Fruit fly (Drosophila melanogaster) whole organism, prepupa: Measurements from ENCODE around the gene Inx7.
A peak's percentile ranks its signal among the peaks of the same experiment; 100 is the strongest.

Experiments used
- CG10631 ChIP-seq: fragments of 200-800 bp; sonication (Bioruptor generic); optimal IDR thresholded peaks from 2 replicates; lab custom pipeline; 2016; ENCODE audit warnings: missing biosample characterization, missing genetic modification characterization
- CG10669 ChIP-seq: fragments of 200-800 bp; sonication (Bioruptor generic); optimal IDR thresholded peaks from 3 replicates; lab custom pipeline; 2018; ENCODE audit warnings: missing biosample characterization, mild to moderate bottlenecking, missing genetic modification characterization, moderate library complexity
- CG11294 ChIP-seq: fragments of 200-800 bp; sonication (Bioruptor generic); IDR thresholded peaks from 2 replicates; pipeline ENCODE4 v1.3.6; 2022; ENCODE audit warnings: missing biosample characterization, missing genetic modification characterization
- CG11762 ChIP-seq: fragments of 200-800 bp; sonication (Bioruptor generic); optimal IDR thresholded peaks from 3 replicates; lab custom pipeline; 2016; ENCODE audit warnings: missing biosample characterization, missing genetic modification characterization; ENCODE audit not compliant: insufficient read depth
- CG11902 ChIP-seq: fragments of 200-800 bp; sonication (Bioruptor generic); optimal IDR thresholded peaks from 3 replicates; lab custom pipeline; 2016; ENCODE audit warnings: missing biosample characterization, missing genetic modification characterization
- CG15336 ChIP-seq: fragments of 200-800 bp; sonication (Bioruptor generic); IDR thresholded peaks from 2 replicates; pipeline ENCODE4 v1.3.6; 2022; ENCODE audit warnings: missing biosample characterization, missing genetic modification characterization
- CG1621 ChIP-seq: fragments of 200-800 bp; sonication (Bioruptor generic); optimal IDR thresholded peaks from 3 replicates; lab custom pipeline; 2018; ENCODE audit warnings: missing biosample characterization, mild to moderate bottlenecking, missing genetic modification characterization
- CG31627 ChIP-seq: fragments of 200-800 bp; sonication (Bioruptor generic); optimal IDR thresholded peaks from 3 replicates; lab custom pipeline; 2016; ENCODE audit warnings: missing biosample characterization, missing genetic modification characterization
- CG34406 ChIP-seq: fragments of 200-800 bp; sonication (Bioruptor generic); optimal IDR thresholded peaks from 3 replicates; lab custom pipeline; 2016; ENCODE audit warnings: missing biosample characterization, missing genetic modification characterization
- CG3919 ChIP-seq: fragments of 200-800 bp; sonication (Bioruptor generic); optimal IDR thresholded peaks from 3 replicates; lab custom pipeline; 2016; ENCODE audit warnings: missing biosample characterization, missing genetic modification characterization
- CG4318 ChIP-seq: fragments of 200-800 bp; sonication (Bioruptor generic); optimal IDR thresholded peaks from 3 replicates; lab custom pipeline; 2017; ENCODE audit warnings: missing biosample characterization, mild to moderate bottlenecking, missing genetic modification characterization
- CG6163 ChIP-seq: fragments of 200-800 bp; sonication (Bioruptor generic); IDR thresholded peaks from 3 replicates; pipeline ENCODE4 v1.3.6; 2022; ENCODE audit warnings: missing biosample characterization, missing genetic modification characterization
- CG6276 ChIP-seq: fragments of 200-800 bp; sonication (Bioruptor generic); optimal IDR thresholded peaks from 2 replicates; lab custom pipeline; 2017; ENCODE audit warnings: missing biosample characterization, mild to moderate bottlenecking, missing genetic modification characterization
- CG6792 ChIP-seq: fragments of 200-800 bp; sonication (Bioruptor generic); optimal IDR thresholded peaks from 3 replicates; lab custom pipeline; 2016; ENCODE audit warnings: missing biosample characterization, missing genetic modification characterization
- CG6808 ChIP-seq: fragments of 200-800 bp; sonication (Bioruptor generic); optimal IDR thresholded peaks from 3 replicates; lab custom pipeline; 2017; ENCODE audit warnings: missing biosample characterization, missing genetic modification characterization, mild to moderate bottlenecking, moderate library complexity, missing genetic modification reagents
- CG6854 ChIP-seq: fragments of 200-800 bp; sonication (Bioruptor generic); optimal IDR thresholded peaks from 2 replicates; lab custom pipeline; 2017; ENCODE audit warnings: missing biosample characterization, mild to moderate bottlenecking, missing genetic modification characterization
- CG7368 ChIP-seq: fragments of 200-800 bp; sonication (Bioruptor generic); optimal IDR thresholded peaks from 3 replicates; lab custom pipeline; 2016; ENCODE audit warnings: missing biosample characterization, missing genetic modification characterization
- CG8119 ChIP-seq: fragments of 200-800 bp; sonication (Bioruptor generic); IDR thresholded peaks from 3 replicates; pipeline ENCODE4 v1.3.6; 2022; ENCODE audit warnings: missing biosample characterization, missing genetic modification characterization
- Eip75B ChIP-seq: fragments of 200-800 bp; sonication (Bioruptor generic); optimal IDR thresholded peaks from 3 replicates; lab custom pipeline; 2016; ENCODE audit warnings: missing biosample characterization, missing genetic modification characterization
- Eip78C ChIP-seq: fragments of 200-800 bp; sonication (Bioruptor generic); peaks from one replicate; lab custom pipeline; 2016; ENCODE audit warnings: missing biosample characterization, missing genetic modification characterization
- Eip93F ChIP-seq: fragments of 200-800 bp; sonication (Bioruptor generic); optimal IDR thresholded peaks from 2 replicates; lab custom pipeline; 2016; ENCODE audit warnings: missing biosample characterization, mild to moderate bottlenecking, missing genetic modification characterization
- Ets96B ChIP-seq: fragments of 200-800 bp; optimal IDR thresholded peaks from 2 replicates; lab custom pipeline; 2019; ENCODE audit warnings: missing biosample characterization, mild to moderate bottlenecking, missing genetic modification characterization, moderate library complexity
- Gug ChIP-seq: fragments of 200-800 bp; sonication (Bioruptor generic); IDR thresholded peaks from 2 replicates; pipeline ENCODE4 v1.3.6; 2022; ENCODE audit warnings: missing biosample characterization, missing genetic modification characterization
- Hr38 ChIP-seq: sonication (Bioruptor generic); optimal IDR thresholded peaks from 2 replicates; lab custom pipeline; 2016; ENCODE audit warnings: missing biosample characterization, missing genetic modification characterization
- Hr4 ChIP-seq: fragments of 200-800 bp; sonication (Bioruptor generic); optimal IDR thresholded peaks from 3 replicates; lab custom pipeline; 2016; ENCODE audit warnings: missing biosample characterization, missing genetic modification characterization
- Lpt ChIP-seq: fragments of 200-800 bp; sonication (Bioruptor generic); optimal IDR thresholded peaks from 3 replicates; lab custom pipeline; 2016; ENCODE audit warnings: missing biosample characterization, missing genetic modification characterization
- Met ChIP-seq: fragments of 200-800 bp; sonication (Bioruptor generic); optimal IDR thresholded peaks from 3 replicates; lab custom pipeline; 2016; ENCODE audit warnings: missing biosample characterization, missing genetic modification characterization
- Smox ChIP-seq: fragments of 200-800 bp; sonication (Bioruptor generic); optimal IDR thresholded peaks from 3 replicates; lab custom pipeline; 2016; ENCODE audit warnings: missing biosample characterization, missing genetic modification characterization
- Sox102F ChIP-seq: fragments of 200-800 bp; sonication (Bioruptor generic); optimal IDR thresholded peaks from 2 replicates; lab custom pipeline; 2016; ENCODE audit warnings: missing biosample characterization, mild to moderate bottlenecking, missing genetic modification characterization
- Sox14 ChIP-seq: fragments of 200-800 bp; sonication (Bioruptor generic); optimal IDR thresholded peaks from 3 replicates; lab custom pipeline; 2016; ENCODE audit warnings: missing biosample characterization, missing genetic modification characterization
- Sox15 ChIP-seq: fragments of 200-800 bp; sonication (Bioruptor generic); optimal IDR thresholded peaks from 3 replicates; lab custom pipeline; 2016; ENCODE audit warnings: missing biosample characterization, missing genetic modification characterization
- achi ChIP-seq: fragments of 200-800 bp; sonication (Bioruptor generic); optimal IDR thresholded peaks from 3 replicates; lab custom pipeline; 2016; ENCODE audit warnings: missing biosample characterization, missing genetic modification characterization
- acj6 ChIP-seq: fragments of 200-800 bp; sonication (Bioruptor generic); optimal IDR thresholded peaks from 3 replicates; lab custom pipeline; 2016; ENCODE audit warnings: missing biosample characterization, missing genetic modification characterization
- cyc ChIP-seq: fragments of 200-800 bp; sonication (Bioruptor generic); optimal IDR thresholded peaks from 3 replicates; lab custom pipeline; 2016; ENCODE audit warnings: missing biosample characterization, missing genetic modification characterization
- eg ChIP-seq: fragments of 200-800 bp; sonication (Bioruptor generic); IDR thresholded peaks from 3 replicates; pipeline ENCODE4 v1.3.6; 2022; ENCODE audit warnings: missing biosample characterization, missing genetic modification characterization
- fd59A ChIP-seq: fragments of 200-800 bp; sonication (Bioruptor generic); optimal IDR thresholded peaks from 2 replicates; lab custom pipeline; 2017; ENCODE audit warnings: missing biosample characterization, mild to moderate bottlenecking, missing genetic modification characterization, missing genetic modification reagents
- fd85E ChIP-seq: fragments of 200-800 bp; sonication (Bioruptor generic); optimal IDR thresholded peaks from 3 replicates; lab custom pipeline; 2016; ENCODE audit warnings: missing biosample characterization, missing genetic modification characterization
- fkh ChIP-seq: fragments of 200-800 bp; sonication (Bioruptor generic); optimal IDR thresholded peaks from 3 replicates; lab custom pipeline; 2017; ENCODE audit warnings: missing biosample characterization, mild to moderate bottlenecking, missing genetic modification characterization, moderate library complexity
- lz ChIP-seq: fragments of 200-800 bp; sonication (Bioruptor generic); optimal IDR thresholded peaks from 3 replicates; lab custom pipeline; 2016; ENCODE audit warnings: missing biosample characterization, missing genetic modification characterization
- net ChIP-seq: fragments of 200-800 bp; sonication (Bioruptor generic); optimal IDR thresholded peaks from 3 replicates; lab custom pipeline; 2016; ENCODE audit warnings: missing biosample characterization, missing genetic modification characterization
- pdm3 ChIP-seq: fragments of 200-800 bp; sonication (Bioruptor generic); optimal IDR thresholded peaks from 3 replicates; lab custom pipeline; 2016; ENCODE audit warnings: missing biosample characterization, missing genetic modification characterization
- salr ChIP-seq, 2 experiments: fragments of 200-800 bp; sonication (Bioruptor generic); optimal IDR thresholded peaks; 3 replicates each; lab custom pipeline; 2016 to 2018; ENCODE audit warnings: missing biosample characterization in 2 of 2, missing genetic modification characterization in 2 of 2, mild to moderate bottlenecking in 1 of 2
- spab ChIP-seq: fragments of 200-800 bp; sonication (Bioruptor generic); optimal IDR thresholded peaks from 2 replicates; lab custom pipeline; 2017; ENCODE audit warnings: missing biosample characterization, mild to moderate bottlenecking, missing genetic modification characterization, missing genetic modification reagents
- topi ChIP-seq: fragments of 200-800 bp; sonication (Bioruptor generic); optimal IDR thresholded peaks from 3 replicates; lab custom pipeline; 2016; ENCODE audit warnings: missing biosample characterization, missing genetic modification characterization
- vri ChIP-seq: fragments of 200-800 bp; sonication (Bioruptor generic); optimal IDR thresholded peaks from 3 replicates; lab custom pipeline; 2016; ENCODE audit warnings: missing biosample characterization, mild to moderate bottlenecking, missing genetic modification characterization

The Inx7 gene

DNA sequence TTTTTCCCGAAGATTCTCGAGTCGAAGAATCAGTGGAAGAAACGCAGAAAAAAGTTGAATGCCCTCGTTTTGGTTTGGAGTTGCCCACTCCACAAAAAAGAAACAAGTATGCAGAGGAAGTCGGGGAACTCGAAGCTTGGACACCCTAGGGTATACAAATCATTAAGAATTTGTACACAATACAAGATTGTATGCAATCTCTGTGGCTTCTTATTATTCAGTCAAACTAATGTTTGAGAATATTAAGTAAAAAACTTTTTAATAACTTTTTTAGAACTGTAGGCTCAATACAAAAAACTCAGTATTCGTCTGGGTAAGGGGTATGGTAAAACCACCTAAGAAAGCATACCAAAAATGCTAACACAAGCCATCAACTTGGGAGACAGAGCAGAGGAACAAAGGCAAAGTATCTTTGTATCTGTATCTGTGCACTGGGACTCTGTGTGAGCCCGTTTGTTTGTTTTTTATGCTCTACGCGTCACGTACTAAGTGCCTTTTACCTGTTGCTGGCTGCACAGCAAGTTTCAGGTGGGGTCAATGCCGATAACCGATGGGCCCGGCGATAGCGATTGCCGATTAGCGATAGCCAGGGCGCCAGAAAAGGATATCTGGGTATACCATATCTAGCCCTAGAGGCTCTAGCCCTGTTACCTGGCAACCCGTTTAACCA lies 8.1 kb downstream of the Inx7 start (continued):
- TF ChIP-seq CG4318 (GFP tag; lab: Kevin White, UChicago): peak; percentile 54
- TF ChIP-seq CG1621 (tag; lab: Kevin White, UChicago): peak; percentile 67
- peak; percentile 62 for TF ChIP-seq Hr4 (GFP tag; lab: Kevin White, UChicago)
- TF ChIP-seq lz (GFP tag; lab: Kevin White, UChicago): peak; percentile 95
- peak; percentile 44 to 79 for TF ChIP-seq salr (GFP tag; optimal IDR thresholded peaks at IDR 0.05; lab: Kevin White, UChicago)
- peak; percentile 96 for TF ChIP-seq topi (GFP tag; lab: Kevin White, UChicago)
- TF ChIP-seq CG10631 (GFP tag; lab: Kevin White, UChicago): peak; percentile 91
- TF ChIP-seq cyc: peak; percentile 93
- TF ChIP-seq Eip78C (GFP tag; lab: Kevin White, UChicago): peak; percentile 98
- peak; percentile 96 for TF ChIP-seq vri (GFP tag; lab: Kevin White, UChicago)
- TF ChIP-seq Lpt: peak; percentile 83
- TF ChIP-seq CG8119 (GFP tag; lab: Robert Waterston, UW): peak; percentile 83
- peak; percentile 93 for TF ChIP-seq CG31627
- TF ChIP-seq Gug (GFP tag; lab: Robert Waterston, UW): peak; percentile 58
- peak; percentile 96 for TF ChIP-seq Met (GFP tag; lab: Kevin White, UChicago)
- peak; percentile 94 for TF ChIP-seq Smox (GFP tag; lab: Kevin White, UChicago)
- TF ChIP-seq Eip93F: peak; percentile 93
- peak; percentile 49 for TF ChIP-seq fkh (GFP tag; lab: Kevin White, UChicago)
- peak; percentile 70 for TF ChIP-seq eg

dm6 chrX:6983500-6984320 lies 9.7 kb downstream of the Inx7 start:
- TF ChIP-seq CG3919 (GFP tag; lab: Kevin White, UChicago): peak; percentile 62
- no peak for TF ChIP-seq Sox15 (GFP tag; lab: Kevin White, UChicago)
- TF ChIP-seq fd59A: peak; percentile 41
- peak; percentile 27 for TF ChIP-seq Lpt
- TF ChIP-seq CG10631 (GFP tag; lab: Kevin White, UChicago): peak; percentile 60
- TF ChIP-seq CG11294 (GFP tag; lab: Robert Waterston, UW): no peak
- TF ChIP-seq CG15336 (GFP tag; lab: Robert Waterston, UW): peak; percentile 58; the same call in 1 of the 2 replicates
- no peak for TF ChIP-seq CG11902 (GFP tag; lab: Kevin White, UChicago)
- no peak for TF ChIP-seq CG1621 (tag; lab: Kevin White, UChicago)
- peak; percentile 79 for TF ChIP-seq CG6163 (GFP tag; lab: Robert Waterston, UW)
- TF ChIP-seq CG6854 (GFP tag; lab: Kevin White, UChicago): peak; percentile 30
- peak; percentile 51 for TF ChIP-seq CG34406 (GFP tag; lab: Kevin White, UChicago)
- 0 out of 3 replicates have a peak, but pooled peaks have one; percentile 21 for TF ChIP-seq eg
- TF ChIP-seq CG6276 (GFP tag; lab: Kevin White, UChicago): no peak
- TF ChIP-seq cyc: peak; percentile 5
- TF ChIP-seq CG8119 (GFP tag; lab: Robert Waterston, UW): peak; percentile 74
- TF ChIP-seq CG6808 (GFP tag; lab: Kevin White, UChicago): peak; percentile 63
- TF ChIP-seq Sox102F (GFP tag; lab: Kevin White, UChicago): peak; percentile 39
- TF ChIP-seq net (GFP tag; lab: Kevin White, UChicago): peak; percentile 42
- no peak for TF ChIP-seq Sox14 (GFP tag; lab: Kevin White, UChicago)
- peak; percentile 50 for TF ChIP-seq achi (GFP tag; lab: Kevin White, UChicago)
- no peak for TF ChIP-seq fkh (GFP tag; lab: Kevin White, UChicago)
- TF ChIP-seq spab (GFP tag; lab: Kevin White, UChicago): peak; percentile 56
- TF ChIP-seq acj6: peak; percentile 61
- TF ChIP-seq lz (GFP tag; lab: Kevin White, UChicago): peak; percentile 28
- TF ChIP-seq Eip78C (GFP tag; lab: Kevin White, UChicago): peak; percentile 87
- no peak for TF ChIP-seq Hr4 (GFP tag; lab: Kevin White, UChicago)
- no peak for TF ChIP-seq fd85E (GFP tag; lab: Kevin White, UChicago)
- peak; percentile 36 for TF ChIP-seq Met (GFP tag; lab: Kevin White, UChicago)
- TF ChIP-seq Smox (GFP tag; lab: Kevin White, UChicago): peak; percentile 31
- TF ChIP-seq CG6792: peak; percentile 52
- TF ChIP-seq Hr38 (GFP tag; lab: Kevin White, UChicago): no peak
- TF ChIP-seq CG11762 (GFP tag; lab: Kevin White, UChicago): no peak
- TF ChIP-seq CG7368 (GFP tag; lab: Kevin White, UChicago): peak; percentile 28
- TF ChIP-seq CG10669 (GFP tag; lab: Kevin White, UChicago): peak; percentile 44
- TF ChIP-seq pdm3 (GFP tag; lab: Kevin White, UChicago): peak; percentile 14
- TF ChIP-seq Eip75B (GFP tag; lab: Kevin White, UChicago): peak; percentile 29
- TF ChIP-seq vri (GFP tag; lab: Kevin White, UChicago): no peak
- peak; percentile 62 for TF ChIP-seq Ets96B (tag; lab: Kevin White, UChicago)
